Fruit fly (Drosophila melanogaster) whole organism, embryonic: ENCODE measurements around the gene CG17139.
A peak's percentile ranks its signal among the peaks of the same experiment; 100 is the strongest.

Source experiments
- B-H1 ChIP-seq: fragments of 200-800 bp; sonication (Bioruptor generic); IDR thresholded peaks from 3 replicates; pipeline ENCODE4 v1.3.6; 2022; ENCODE audit warnings: missing biosample characterization, missing genetic modification characterization
- CG10209 ChIP-seq: fragments of 200-800 bp; sonication (Bioruptor generic); optimal IDR thresholded peaks from 3 replicates; lab custom pipeline; 2017; ENCODE audit warnings: missing biosample characterization, mild to moderate bottlenecking, missing genetic modification characterization, missing genetic modification reagents
- CG10979 ChIP-seq: fragments of 200-800 bp; sonication (Bioruptor generic); optimal IDR thresholded peaks from 2 replicates; lab custom pipeline; 2018; ENCODE audit warnings: missing biosample characterization, mild to moderate bottlenecking, missing genetic modification characterization, moderate library complexity
- CG12299 ChIP-seq: fragments of 200-800 bp; sonication (Bioruptor generic); optimal IDR thresholded peaks from 2 replicates; lab custom pipeline; 2018; ENCODE audit warnings: missing biosample characterization, mild to moderate bottlenecking, missing genetic modification characterization
- CG12659 ChIP-seq: fragments of 200-800 bp; sonication (Bioruptor generic); optimal IDR thresholded peaks from 3 replicates; lab custom pipeline; 2017; ENCODE audit warnings: mild to moderate bottlenecking, missing biosample characterization, missing genetic modification reagents, missing genetic modification characterization
- CG12942 ChIP-seq: fragments of 200-800 bp; sonication (Bioruptor generic); optimal IDR thresholded peaks from 3 replicates; lab custom pipeline; 2016; ENCODE audit warnings: missing biosample characterization, missing genetic modification characterization
- CG13296 ChIP-seq: fragments of 200-800 bp; sonication (Bioruptor generic); optimal IDR thresholded peaks from 3 replicates; lab custom pipeline; 2018; ENCODE audit warnings: missing biosample characterization, mild to moderate bottlenecking, missing genetic modification characterization
- CG14441 ChIP-seq: fragments of 200-800 bp; sonication (Bioruptor generic); IDR thresholded peaks from 2 replicates; pipeline ENCODE4 v1.3.6; 2022; ENCODE audit warnings: missing biosample characterization, missing genetic modification characterization
- CG14710 ChIP-seq: fragments of 200-800 bp; sonication (Bioruptor generic); optimal IDR thresholded peaks from 3 replicates; lab custom pipeline; 2019; ENCODE audit warnings: missing biosample characterization, mild to moderate bottlenecking, missing genetic modification characterization, moderate library complexity
- CG14860 ChIP-seq: fragments of 200-800 bp; sonication (Bioruptor generic); IDR thresholded peaks from 3 replicates; pipeline ENCODE4 v1.3.6; 2022; ENCODE audit warnings: missing biosample characterization, missing genetic modification characterization; ENCODE audit not compliant: partially characterized antibody
- CG15514 ChIP-seq: fragments of 200-800 bp; sonication (Bioruptor generic); optimal IDR thresholded peaks from 3 replicates; lab custom pipeline; 2017; ENCODE audit warnings: missing biosample characterization, missing genetic modification characterization, mild to moderate bottlenecking, moderate library complexity, missing genetic modification reagents
- CG16863 ChIP-seq: fragments of 200-800 bp; sonication (Bioruptor generic); optimal IDR thresholded peaks from 3 replicates; lab custom pipeline; 2016; ENCODE audit warnings: missing biosample characterization, missing genetic modification characterization
- CG17385 ChIP-seq: fragments of 200-800 bp; sonication (Bioruptor generic); optimal IDR thresholded peaks from 3 replicates; lab custom pipeline; 2018; ENCODE audit warnings: missing biosample characterization, mild to moderate bottlenecking, missing genetic modification characterization
- CG18262 ChIP-seq: fragments of 200-800 bp; optimal IDR thresholded peaks from 3 replicates; lab custom pipeline; 2019; ENCODE audit warnings: missing biosample characterization, mild to moderate bottlenecking, missing genetic modification characterization, moderate library complexity
- CG2678 ChIP-seq: fragments of 200-800 bp; sonication (Bioruptor generic); optimal IDR thresholded peaks from 3 replicates; lab custom pipeline; 2019; ENCODE audit warnings: missing biosample characterization, mild to moderate bottlenecking, missing genetic modification characterization, moderate library complexity
- CG30431 ChIP-seq: fragments of 200-800 bp; sonication (Bioruptor generic); optimal IDR thresholded peaks from 2 replicates; lab custom pipeline; 2017; ENCODE audit warnings: missing biosample characterization, missing genetic modification characterization
- CG31365 ChIP-seq: fragments of 200-800 bp; sonication (Bioruptor generic); optimal IDR thresholded peaks from 2 replicates; lab custom pipeline; 2018; ENCODE audit warnings: missing biosample characterization, mild to moderate bottlenecking, missing genetic modification characterization
- CG34376 ChIP-seq: fragments of 200-800 bp; sonication (Bioruptor generic); optimal IDR thresholded peaks from 2 replicates; lab custom pipeline; 2018; ENCODE audit warnings: missing biosample characterization, mild to moderate bottlenecking, missing genetic modification characterization
- CG3995 ChIP-seq: fragments of 200-800 bp; sonication (Bioruptor generic); optimal IDR thresholded peaks from 3 replicates; lab custom pipeline; 2016; ENCODE audit warnings: missing biosample characterization, missing genetic modification characterization
- CG9727 ChIP-seq: fragments of 200-800 bp; sonication (Bioruptor generic); optimal IDR thresholded peaks from 3 replicates; lab custom pipeline; 2017; ENCODE audit warnings: missing biosample characterization, mild to moderate bottlenecking, missing genetic modification characterization
- Camta ChIP-seq: fragments of 200-800 bp; sonication (Bioruptor generic); optimal IDR thresholded peaks from 2 replicates; lab custom pipeline; 2016; ENCODE audit warnings: missing biosample characterization, missing genetic modification characterization
- CoRest ChIP-seq: fragments of 200-800 bp; sonication (Bioruptor generic); optimal IDR thresholded peaks from 3 replicates; lab custom pipeline; 2018; ENCODE audit warnings: missing biosample characterization, mild to moderate bottlenecking, missing genetic modification characterization, moderate library complexity
- D ChIP-seq, 2 experiments: fragments of 200-800 bp in 1 of 2; fragments of >200 bp in 1 of 2; sonication (Bioruptor generic) in 1 of 2; optimal IDR thresholded peaks; 2 replicates in 1 of 2; 3 replicates in 1 of 2; lab custom pipeline; 2017; ENCODE audit warnings: mild to moderate bottlenecking in 1 of 2, missing biosample characterization in 1 of 2, missing genetic modification characterization in 1 of 2, missing genetic modification reagents in 1 of 2
- Fer2 ChIP-seq: fragments of 200-800 bp; sonication (Bioruptor generic); optimal IDR thresholded peaks from 2 replicates; lab custom pipeline; 2018; ENCODE audit warnings: missing biosample characterization, mild to moderate bottlenecking, missing genetic modification characterization, moderate library complexity
- HHEX ChIP-seq: fragments of 200-800 bp; sonication (Bioruptor generic); optimal IDR thresholded peaks from 3 replicates; lab custom pipeline; 2017; ENCODE audit warnings: missing biosample characterization, mild to moderate bottlenecking, missing genetic modification characterization, missing genetic modification reagents
- HLH4C ChIP-seq: fragments of 200-800 bp; sonication (Bioruptor generic); IDR thresholded peaks from 3 replicates; pipeline ENCODE4 v1.3.6; 2022; ENCODE audit warnings: missing biosample characterization, missing genetic modification characterization; ENCODE audit not compliant: partially characterized antibody
- Meics ChIP-seq: fragments of 200-800 bp; sonication (Bioruptor generic); optimal IDR thresholded peaks from 2 replicates; lab custom pipeline; 2017; ENCODE audit warnings: missing biosample characterization, mild to moderate bottlenecking, missing genetic modification characterization
- Nf-YC ChIP-seq: fragments of 200-800 bp; optimal IDR thresholded peaks from 3 replicates; lab custom pipeline; 2019; ENCODE audit warnings: missing biosample characterization, mild to moderate bottlenecking, missing genetic modification characterization, moderate library complexity
- Sox102F ChIP-seq: fragments of 200-800 bp; sonication (Bioruptor generic); optimal IDR thresholded peaks from 2 replicates; lab custom pipeline; 2018; ENCODE audit warnings: missing biosample characterization, mild to moderate bottlenecking, missing genetic modification characterization, moderate library complexity
- YL-1 ChIP-seq: fragments of 200-800 bp; sonication (Bioruptor generic); optimal IDR thresholded peaks from 3 replicates; lab custom pipeline; 2017; ENCODE audit warnings: missing biosample characterization, mild to moderate bottlenecking, missing genetic modification characterization
- al ChIP-seq: fragments of 200-800 bp; sonication (Bioruptor generic); IDR thresholded peaks from 2 replicates; pipeline ENCODE4 v1.3.6; 2022; ENCODE audit warnings: missing biosample characterization, missing genetic modification characterization
- da ChIP-seq: fragments of 200-800 bp; sonication (Bioruptor generic); optimal IDR thresholded peaks from 2 replicates; lab custom pipeline; 2016; ENCODE audit warnings: missing biosample characterization, missing genetic modification characterization
- fd102C ChIP-seq: fragments of 200-800 bp; sonication (Bioruptor generic); optimal IDR thresholded peaks from 2 replicates; lab custom pipeline; 2018; ENCODE audit warnings: missing biosample characterization, mild to moderate bottlenecking, missing genetic modification characterization, moderate library complexity
- ftz-f1 ChIP-seq: fragments of 200-800 bp; sonication (Bioruptor generic); optimal IDR thresholded peaks from 2 replicates; lab custom pipeline; 2016; ENCODE audit warnings: missing biosample characterization, missing genetic modification characterization
- gt ChIP-seq: fragments of 200-800 bp; sonication (Bioruptor generic); IDR thresholded peaks from 2 replicates; pipeline ENCODE4 v1.3.6; 2022; ENCODE audit warnings: missing biosample characterization, missing genetic modification characterization
- hkb ChIP-seq, 2 experiments: fragments of 200-800 bp in 1 of 2; fragments of >200 bp in 1 of 2; sonication (Bioruptor generic) in 1 of 2; IDR thresholded peaks in 1 of 2; optimal IDR thresholded peaks in 1 of 2; 2 replicates each; pipeline versions ENCODE4 v1.3.6 to Lab custom; 2017 to 2022; ENCODE audit warnings: missing biosample characterization in 1 of 2, missing genetic modification characterization in 1 of 2
- kay ChIP-seq: fragments of 200-800 bp; sonication (Bioruptor generic); optimal IDR thresholded peaks from 2 replicates; lab custom pipeline; 2016; ENCODE audit warnings: missing biosample characterization, missing genetic modification characterization
- pan ChIP-seq, 4 experiments: fragments of >200 bp in 3 of 4; fragments of 200-800 bp in 1 of 4; sonication (Bioruptor generic) in 1 of 4; optimal IDR thresholded peaks in 3 of 4; IDR thresholded peaks in 1 of 4; 2 replicates each; pipeline versions ENCODE4 v1.3.6 to Lab custom; 2017 to 2022; ENCODE audit warnings: missing biosample characterization in 2 of 4, missing genetic modification characterization in 2 of 4, mixed read lengths in 1 of 4
- pzg ChIP-seq: fragments of 200-800 bp; sonication (Bioruptor generic); optimal IDR thresholded peaks from 3 replicates; lab custom pipeline; 2018; ENCODE audit warnings: missing biosample characterization, mild to moderate bottlenecking, missing genetic modification characterization, moderate library complexity
- sisA ChIP-seq: fragments of 200-800 bp; sonication (Bioruptor generic); IDR thresholded peaks from 2 replicates; pipeline ENCODE4 v1.3.6; 2022; ENCODE audit warnings: missing biosample characterization, missing genetic modification characterization
- slbo ChIP-seq: fragments of 200-800 bp; sonication (Bioruptor generic); IDR thresholded peaks from 2 replicates; pipeline ENCODE4 v1.3.6; 2022; ENCODE audit warnings: missing biosample characterization, missing genetic modification characterization
- tgo ChIP-seq: fragments of 200-800 bp; sonication (Bioruptor generic); IDR thresholded peaks from 3 replicates; pipeline ENCODE4 v1.3.6; 2022; ENCODE audit warnings: missing biosample characterization, missing genetic modification characterization
- tin ChIP-seq: fragments of 200-800 bp; sonication (Bioruptor generic); optimal IDR thresholded peaks from 3 replicates; lab custom pipeline; 2016; ENCODE audit warnings: missing biosample characterization, missing genetic modification characterization
- ttk ChIP-seq: fragments of 200-800 bp; sonication (Bioruptor generic); IDR thresholded peaks from 2 replicates; pipeline ENCODE4 v2.1.2; 2022; ENCODE audit warnings: missing biosample characterization, missing genetic modification characterization
- twi ChIP-seq: fragments of 200-800 bp; optimal IDR thresholded peaks from 2 replicates; lab custom pipeline; 2019; ENCODE audit warnings: missing biosample characterization, mild to moderate bottlenecking, missing genetic modification characterization, moderate library complexity

CG17139 gene

dm6 chr2L:10858064-10859047 lies 12.9 kb upstream of the CG17139 start, which contains the start of the genes aurB and Stam (continued):
- TF ChIP-seq pzg (GFP tag; lab: Kevin White, UChicago), result peak; percentile 30
- no peak for TF ChIP-seq B-H1 (GFP tag; lab: Robert Waterston, UW)
- TF ChIP-seq sisA (GFP tag; lab: Robert Waterston, UW), result no peak
- no peak for TF ChIP-seq Camta (GFP tag; lab: Kevin White, UChicago)
- peak; percentile 12 for TF ChIP-seq tin
- peak; percentile 32 for TF ChIP-seq CG12942 (GFP tag; lab: Kevin White, UChicago)
- peak; percentile 71 for TF ChIP-seq Sox102F (GFP tag; lab: Kevin White, UChicago)
- peak; percentile 71 for TF ChIP-seq Nf-YC (tag; lab: Kevin White, UChicago)
- TF ChIP-seq Meics (GFP tag; lab: Kevin White, UChicago), result peak; percentile 39
- no peak for TF ChIP-seq da
- 0 out of 2 replicates have a peak, but pooled peaks have one; percentile 36 for TF ChIP-seq CG14441
- peak; percentile 18; the same call in 1 of the 2 replicates for TF ChIP-seq ttk (GFP tag; lab: Robert Waterston, UW)
- TF ChIP-seq tgo, result peak; percentile 49; the same call in 2 of the 3 replicates
- peak; percentile 69 for TF ChIP-seq CG18262 (tag; lab: Kevin White, UChicago)
- no peak for TF ChIP-seq fd102C (GFP tag; lab: Kevin White, UChicago)
- TF ChIP-seq D (optimal IDR thresholded peaks at IDR 0.05; lab: Kevin White, UChicago), result peak; percentile 69
- peak; percentile 28 for TF ChIP-seq D (GFP tag; optimal IDR thresholded peaks at IDR 0.05; lab: Kevin White, UChicago)
- peak; percentile 49 for TF ChIP-seq CG10209 (GFP tag; lab: Kevin White, UChicago)
- TF ChIP-seq CG30431 (GFP tag; lab: Kevin White, UChicago), result peak; percentile 1
- TF ChIP-seq CG2678 (tag; lab: Kevin White, UChicago), result peak; percentile 72
- TF ChIP-seq al (GFP tag; lab: Robert Waterston, UW), result peak; percentile 15; the same call in 1 of the 2 replicates
- no peak for TF ChIP-seq gt (GFP tag; lab: Robert Waterston, UW)
- peak; percentile 48 for TF ChIP-seq CG17385 (GFP tag; lab: Kevin White, UChicago)
- TF ChIP-seq twi, result peak; percentile 48
- TF ChIP-seq CG3995 (GFP tag; lab: Kevin White, UChicago), result peak; percentile 97
- no peak for TF ChIP-seq hkb (optimal IDR thresholded peaks at IDR 0.05; lab: Kevin White, UChicago)
- peak; percentile 48 for TF ChIP-seq hkb (GFP tag; IDR thresholded peaks at IDR 0.05; lab: Robert Waterston, UW)
- no peak for TF ChIP-seq CG31365 (tag; lab: Kevin White, UChicago)
- peak; percentile 73 for TF ChIP-seq CG14710 (tag; lab: Kevin White, UChicago)
- TF ChIP-seq HLH4C (GFP tag; lab: Robert Waterston, UW), result no peak
- peak; percentile 50 for TF ChIP-seq CG10979 (tag; lab: Kevin White, UChicago)
- TF ChIP-seq kay (GFP tag; lab: Kevin White, UChicago), result peak; percentile 73
- TF ChIP-seq CG34376 (GFP tag; lab: Kevin White, UChicago), result no peak
- no peak for TF ChIP-seq pan (optimal IDR thresholded peaks at IDR 0.05; lab: Kevin White, UChicago)
- peak in 1 of 2 experiments; percentile 37 for TF ChIP-seq pan (GFP tag; optimal IDR thresholded peaks at IDR 0.05 in 1 of 2, IDR thresholded peaks at IDR 0.05 in 1 of 2)
- peak; percentile 37 for TF ChIP-seq CG12299 (tag; lab: Kevin White, UChicago)
- peak; percentile 29 for TF ChIP-seq Fer2
- peak; percentile 77 for TF ChIP-seq CG12659 (GFP tag; lab: Kevin White, UChicago)
- TF ChIP-seq CoRest (tag; lab: Kevin White, UChicago), result peak; percentile 87
- TF ChIP-seq YL-1 (GFP tag; lab: Kevin White, UChicago), result peak; percentile 9
- peak; percentile 46 for TF ChIP-seq HHEX (GFP tag; lab: Kevin White, UChicago)
- no peak for TF ChIP-seq CG16863 (GFP tag; lab: Kevin White, UChicago)
- peak; percentile 64 for TF ChIP-seq CG13296 (GFP tag; lab: Kevin White, UChicago)
- TF ChIP-seq CG15514 (GFP tag; lab: Kevin White, UChicago), result peak; percentile 50
- peak; percentile 59 for TF ChIP-seq CG9727 (GFP tag; lab: Kevin White, UChicago)
- no peak for TF ChIP-seq ftz-f1
- TF ChIP-seq CG14860, result no peak
- TF ChIP-seq slbo (GFP tag; lab: Robert Waterston, UW), result peak; percentile 47; the same call in 1 of the 2 replicates
